Fruit fly (Drosophila melanogaster) whole organism: Measurements from ENCODE around the gene Est-Q.

Source experiments
- Dll ChIP-seq: fragments of >200 bp; optimal IDR thresholded peaks from 2 replicates; lab custom pipeline; 2017
- EcR ChIP-seq, 2 experiments: fragments of >200 bp; optimal IDR thresholded peaks; 2 replicates each; lab custom pipeline; 2017; ENCODE audit warnings: missing biosample characterization in 2 of 2, missing genetic modification characterization in 2 of 2, missing genetic modification reagents in 2 of 2
- pan ChIP-seq: fragments of >200 bp; optimal IDR thresholded peaks from 2 replicates; lab custom pipeline; 2017
- psq ChIP-seq: fragments of >200 bp; optimal IDR thresholded peaks from 2 replicates; lab custom pipeline; 2017

- no peak for TF ChIP-seq Dll
- no peak for TF ChIP-seq EcR (GFP tag; optimal IDR thresholded peaks at IDR 0.05; lab: Kevin White, UChicago)
- TF ChIP-seq psq (lab: Kevin White, UChicago): no peak
- no peak for TF ChIP-seq pan (lab: Kevin White, UChicago)
Observed at dm6 chr3L:21477866-21478265, 23.4 kb upstream of the Est-Q start.
